Worm (Caenorhabditis elegans) whole organism, L4/young adult: ENCODE measurements around the gene lips-12.

Experiments
- W03F9.2 ChIP-seq: fragments of 150-350 bp; optimal IDR thresholded peaks from 2 replicates; lab custom pipeline; 2014; ENCODE audit warnings: missing biosample characterization, missing genetic modification characterization
- dao-5 ChIP-seq: sonication (generic microtip); optimal IDR thresholded peaks from 2 replicates; lab custom pipeline; 2016; ENCODE audit warnings: missing genotype, missing genetic modification characterization, moderate library complexity, missing compliant biosample characterization

- TF ChIP-seq W03F9.2 (tag; lab: Kevin White, UChicago) (no peak), dao-5 (tag; lab: Kevin White, UChicago) (no peak)
These were observed 27.6 kb downstream of the lips-12 start for ce11 chrII:1086479-1086878.
